Fruit fly (Drosophila melanogaster) whole organism, embryonic: ENCODE results near the gene CG14731.
A peak's percentile ranks its signal among the peaks of the same experiment; 100 is the strongest.

Experiments used
- Blimp-1 ChIP-seq: fragments of 200-800 bp; sonication (Bioruptor generic); optimal IDR thresholded peaks from 3 replicates; lab custom pipeline; 2018; ENCODE audit warnings: missing biosample characterization, missing genetic modification characterization, mild to moderate bottlenecking, moderate library complexity, missing genetic modification reagents
- Bteb2 ChIP-seq: fragments of 200-800 bp; sonication (Bioruptor generic); optimal IDR thresholded peaks from 2 replicates; lab custom pipeline; 2016; ENCODE audit warnings: missing biosample characterization, missing genetic modification characterization
- CG11085 ChIP-seq: fragments of 200-800 bp; sonication (Bioruptor generic); IDR thresholded peaks from 2 replicates; pipeline ENCODE4 v1.3.6; 2022; ENCODE audit warnings: missing biosample characterization, missing genetic modification characterization
- CG11456 ChIP-seq: fragments of 200-800 bp; sonication (Bioruptor generic); IDR thresholded peaks from 3 replicates; pipeline ENCODE4 v1.3.6; 2022; ENCODE audit warnings: missing biosample characterization, missing genetic modification characterization
- CG11504 ChIP-seq: fragments of 200-800 bp; sonication (Bioruptor generic); optimal IDR thresholded peaks from 3 replicates; lab custom pipeline; 2019; ENCODE audit warnings: missing biosample characterization, mild to moderate bottlenecking, missing genetic modification characterization, moderate library complexity
- CG13123 ChIP-seq: fragments of 200-800 bp; sonication (Bioruptor generic); optimal IDR thresholded peaks from 2 replicates; lab custom pipeline; 2016; ENCODE audit warnings: missing biosample characterization, missing genetic modification characterization
- CG15601 ChIP-seq: fragments of 200-800 bp; sonication (Bioruptor generic); optimal IDR thresholded peaks from 3 replicates; lab custom pipeline; 2019; ENCODE audit warnings: missing biosample characterization, mild to moderate bottlenecking, missing genetic modification characterization, moderate library complexity
- CG2199 ChIP-seq: fragments of 200-800 bp; sonication (Bioruptor generic); IDR thresholded peaks from 3 replicates; pipeline ENCODE4 v1.3.6; 2022; ENCODE audit warnings: missing biosample characterization, missing genetic modification characterization
- CG2202 ChIP-seq: fragments of 200-800 bp; sonication (Bioruptor generic); optimal IDR thresholded peaks from 2 replicates; lab custom pipeline; 2018; ENCODE audit warnings: missing biosample characterization, mild to moderate bottlenecking, missing genetic modification characterization
- CG31224 ChIP-seq: fragments of 200-800 bp; sonication (Bioruptor generic); IDR thresholded peaks from 2 replicates; pipeline ENCODE4 v1.3.6; 2022; ENCODE audit warnings: missing biosample characterization, missing genetic modification characterization
- CG3163 ChIP-seq: fragments of 200-800 bp; sonication (Bioruptor generic); optimal IDR thresholded peaks from 3 replicates; lab custom pipeline; 2016; ENCODE audit warnings: missing biosample characterization, missing genetic modification characterization
- CG4707 ChIP-seq: fragments of 200-800 bp; sonication (Bioruptor generic); optimal IDR thresholded peaks from 2 replicates; lab custom pipeline; 2018; ENCODE audit warnings: missing biosample characterization, mild to moderate bottlenecking, missing genetic modification characterization, moderate library complexity
- CG6254 ChIP-seq: fragments of 200-800 bp; sonication (Bioruptor generic); optimal IDR thresholded peaks from 3 replicates; lab custom pipeline; 2017; ENCODE audit warnings: mild to moderate bottlenecking, missing biosample characterization, missing genetic modification reagents, missing genetic modification characterization
- CG7271 ChIP-seq: fragments of 200-800 bp; sonication (Bioruptor generic); optimal IDR thresholded peaks from 2 replicates; lab custom pipeline; 2018; ENCODE audit warnings: missing biosample characterization, mild to moderate bottlenecking, missing genetic modification characterization, moderate library complexity
- Eip74EF ChIP-seq, 2 experiments: fragments of 200-800 bp in 1 of 2; fragments of >200 bp in 1 of 2; sonication (Bioruptor generic) in 1 of 2; optimal IDR thresholded peaks; 2 replicates each; lab custom pipeline; 2017 to 2019; ENCODE audit warnings: missing biosample characterization in 2 of 2, missing genetic modification characterization in 2 of 2, mild to moderate bottlenecking in 1 of 2, moderate library complexity in 1 of 2
- H15 ChIP-seq: fragments of 200-800 bp; sonication (Bioruptor generic); IDR thresholded peaks from 3 replicates; pipeline ENCODE4 v1.3.6; 2022; ENCODE audit warnings: missing biosample characterization, missing genetic modification characterization
- HHEX ChIP-seq: fragments of 200-800 bp; sonication (Bioruptor generic); optimal IDR thresholded peaks from 3 replicates; lab custom pipeline; 2017; ENCODE audit warnings: missing biosample characterization, mild to moderate bottlenecking, missing genetic modification characterization, missing genetic modification reagents
- Jarid2 ChIP-seq: fragments of 200-800 bp; sonication (Bioruptor generic); optimal IDR thresholded peaks from 3 replicates; lab custom pipeline; 2017; ENCODE audit warnings: mild to moderate bottlenecking, missing biosample characterization, missing genetic modification reagents, missing genetic modification characterization
- MESR4 ChIP-seq: fragments of 200-800 bp; sonication (Bioruptor generic); optimal IDR thresholded peaks from 2 replicates; lab custom pipeline; 2018; ENCODE audit warnings: missing biosample characterization, mild to moderate bottlenecking, missing genetic modification characterization, moderate library complexity
- Neu2 ChIP-seq: fragments of 200-800 bp; sonication (Bioruptor generic); optimal IDR thresholded peaks from 3 replicates; lab custom pipeline; 2016; ENCODE audit warnings: missing biosample characterization, missing genetic modification characterization, borderline replicate concordance
- Ptx1 ChIP-seq: fragments of 200-800 bp; sonication (Bioruptor generic); IDR thresholded peaks from 2 replicates; pipeline ENCODE4 v1.3.6; 2022; ENCODE audit warnings: missing biosample characterization, missing genetic modification characterization
- Trl ChIP-seq, 3 experiments: fragments of >200 bp in 2 of 3; fragments of 200-800 bp in 1 of 3; sonication (Bioruptor generic) in 1 of 3; optimal IDR thresholded peaks; 2 replicates in 1 of 3; 3 replicates in 2 of 3; lab custom pipeline; 2016 to 2017; ENCODE audit warnings: missing biosample characterization in 1 of 3, missing genetic modification characterization in 1 of 3
- abd-A ChIP-seq: fragments of 200-800 bp; sonication (Bioruptor generic); optimal IDR thresholded peaks from 3 replicates; lab custom pipeline; 2019; ENCODE audit warnings: missing biosample characterization, mild to moderate bottlenecking, missing genetic modification characterization, moderate library complexity
- ato ChIP-seq: fragments of 200-800 bp; sonication (Bioruptor generic); IDR thresholded peaks from 2 replicates; pipeline ENCODE4 v1.3.6; 2022; ENCODE audit warnings: missing biosample characterization, missing genetic modification characterization; ENCODE audit not compliant: partially characterized antibody
- chinmo ChIP-seq: fragments of 200-800 bp; sonication (Bioruptor generic); IDR thresholded peaks from 4 replicates; pipeline ENCODE4 v1.3.6; 2022; ENCODE audit warnings: missing biosample characterization, missing genetic modification characterization; ENCODE audit not compliant: partially characterized antibody
- crp ChIP-seq, 2 experiments: fragments of 200-800 bp; sonication (Bioruptor generic); optimal IDR thresholded peaks; 2 replicates in 1 of 2; 3 replicates in 1 of 2; lab custom pipeline; 2017; ENCODE audit warnings: missing biosample characterization in 2 of 2, missing genetic modification characterization in 2 of 2, mild to moderate bottlenecking in 1 of 2, moderate library complexity in 1 of 2
- kni ChIP-seq: fragments of 200-800 bp; sonication (Bioruptor generic); optimal IDR thresholded peaks from 3 replicates; lab custom pipeline; 2017; ENCODE audit warnings: mild to moderate bottlenecking, missing biosample characterization, missing genetic modification reagents, missing genetic modification characterization
- nom ChIP-seq: fragments of 200-800 bp; sonication (Bioruptor generic); optimal IDR thresholded peaks from 2 replicates; lab custom pipeline; 2017; ENCODE audit warnings: missing biosample characterization, missing genetic modification characterization, mild to moderate bottlenecking, moderate library complexity, missing genetic modification reagents
- oc ChIP-seq: fragments of 200-800 bp; sonication (Bioruptor generic); optimal IDR thresholded peaks from 2 replicates; lab custom pipeline; 2018; ENCODE audit warnings: missing biosample characterization, mild to moderate bottlenecking, missing genetic modification characterization, moderate library complexity
- pros ChIP-seq: fragments of 200-800 bp; sonication (Bioruptor generic); optimal IDR thresholded peaks from 3 replicates; lab custom pipeline; 2019; ENCODE audit warnings: missing biosample characterization, mild to moderate bottlenecking, missing genetic modification characterization, moderate library complexity
- sc ChIP-seq, 3 experiments: fragments of >200 bp in 2 of 3; fragments of 200-800 bp in 1 of 3; sonication (Bioruptor generic) in 1 of 3; optimal IDR thresholded peaks; 2 replicates in 2 of 3; 3 replicates in 1 of 3; lab custom pipeline; 2017; ENCODE audit warnings: mild to moderate bottlenecking in 1 of 3, missing biosample characterization in 1 of 3, missing genetic modification characterization in 1 of 3, missing genetic modification reagents in 1 of 3
- sens ChIP-seq: fragments of 200-800 bp; sonication (Bioruptor generic); peaks from one replicate; lab custom pipeline; 2016; ENCODE audit warnings: missing biosample characterization, missing genetic modification characterization
- tx ChIP-seq: fragments of 200-800 bp; sonication (Bioruptor generic); optimal IDR thresholded peaks from 2 replicates; lab custom pipeline; 2016; ENCODE audit warnings: missing biosample characterization, missing genetic modification characterization
- usp ChIP-seq: fragments of >200 bp; optimal IDR thresholded peaks from 2 replicates; lab custom pipeline; 2017; ENCODE audit warnings: missing biosample characterization, missing genetic modification characterization
- z ChIP-seq: fragments of 200-800 bp; sonication (Bioruptor generic); IDR thresholded peaks from 3 replicates; pipeline ENCODE4 v1.3.6; 2022; ENCODE audit warnings: missing biosample characterization, missing genetic modification characterization

The CG14731 gene

dm6 chr3R:11974631-11975030, 43.6 kb downstream of the CG14731 start, which contains the start of gene Tango9 (continued):
- TF ChIP-seq CG13123 (GFP tag; lab: Kevin White, UChicago) (no peak), tx (no peak), usp (GFP tag; lab: Kevin White, UChicago) (no peak), crp (GFP tag; optimal IDR thresholded peaks at IDR 0.05; lab: Kevin White, UChicago) (peak in 1 of 2 experiments; percentile 13), CG11504 (tag; lab: Kevin White, UChicago) (peak; percentile 47), Eip74EF (GFP tag; optimal IDR thresholded peaks at IDR 0.05; lab: Kevin White, UChicago) (no peak), Bteb2 (no peak), CG11456 (GFP tag; lab: Robert Waterston, UW) (no peak), Neu2 (GFP tag; lab: Kevin White, UChicago) (no peak), MESR4 (peak; percentile 37)

- TF ChIP-seq Trl (optimal IDR thresholded peaks at IDR 0.05; lab: Kevin White, UChicago): peak; percentile 40 to 67
- no peak for TF ChIP-seq Trl (GFP tag; optimal IDR thresholded peaks at IDR 0.05; lab: Kevin White, UChicago)
- TF ChIP-seq CG31224 (GFP tag; lab: Robert Waterston, UW): 0 out of 2 replicates have a peak, but pooled peaks have one; percentile 6
- TF ChIP-seq CG2202 (tag; lab: Kevin White, UChicago): peak; percentile 7
- TF ChIP-seq CG4707 (GFP tag; lab: Kevin White, UChicago): no peak
- TF ChIP-seq Blimp-1: peak; percentile 90
- no peak for TF ChIP-seq CG6254 (GFP tag; lab: Kevin White, UChicago)
- no peak for TF ChIP-seq sc (optimal IDR thresholded peaks at IDR 0.05; lab: Kevin White, UChicago)
- no peak for TF ChIP-seq sc (GFP tag; optimal IDR thresholded peaks at IDR 0.05; lab: Kevin White, UChicago)
- peak; percentile 60 for TF ChIP-seq nom (GFP tag; lab: Kevin White, UChicago)
- TF ChIP-seq HHEX (GFP tag; lab: Kevin White, UChicago): no peak
- TF ChIP-seq abd-A (tag; lab: Kevin White, UChicago): no peak
- 0 out of 2 replicates have a peak, but pooled peaks have one; percentile 26 for TF ChIP-seq CG11085
- TF ChIP-seq CG2199 (GFP tag; lab: Robert Waterston, UW): peak; percentile 18; the same call in 1 of the 3 replicates
- TF ChIP-seq Jarid2 (GFP tag; lab: Kevin White, UChicago): peak; percentile 77
- peak; percentile 20 for TF ChIP-seq oc (tag; lab: Kevin White, UChicago)
- peak; percentile 69 for TF ChIP-seq kni
- TF ChIP-seq sens (GFP tag; lab: Kevin White, UChicago): peak; percentile 62
- TF ChIP-seq CG3163 (GFP tag; lab: Kevin White, UChicago): peak; percentile 90
- peak; percentile 29; the same call in 1 of the 2 replicates for TF ChIP-seq ato (GFP tag; lab: Robert Waterston, UW)
- 0 out of 3 replicates have a peak, but pooled peaks have one; percentile 12 for TF ChIP-seq H15 (GFP tag; lab: Robert Waterston, UW)
- peak; percentile 89 for TF ChIP-seq z (GFP tag; lab: Robert Waterston, UW)
- TF ChIP-seq pros (GFP tag; lab: Kevin White, UChicago): peak; percentile 2
- no peak for TF ChIP-seq CG15601
- no peak for TF ChIP-seq CG7271
- TF ChIP-seq Ptx1 (GFP tag; lab: Robert Waterston, UW): no peak
- 0 out of 4 replicates have a peak, but pooled peaks have one; percentile 65 for TF ChIP-seq chinmo
These were observed 45.7 kb downstream of the CG14731 start, which contains the start of gene CG10005 for dm6 chr3R:11976556-11977335. Gene CG10005 (minus strand): TSS chr3R:11977197.
